Fruit fly (Drosophila melanogaster): Measurements from ENCODE around the gene CG11449.

Gene CG11449

DNA sequence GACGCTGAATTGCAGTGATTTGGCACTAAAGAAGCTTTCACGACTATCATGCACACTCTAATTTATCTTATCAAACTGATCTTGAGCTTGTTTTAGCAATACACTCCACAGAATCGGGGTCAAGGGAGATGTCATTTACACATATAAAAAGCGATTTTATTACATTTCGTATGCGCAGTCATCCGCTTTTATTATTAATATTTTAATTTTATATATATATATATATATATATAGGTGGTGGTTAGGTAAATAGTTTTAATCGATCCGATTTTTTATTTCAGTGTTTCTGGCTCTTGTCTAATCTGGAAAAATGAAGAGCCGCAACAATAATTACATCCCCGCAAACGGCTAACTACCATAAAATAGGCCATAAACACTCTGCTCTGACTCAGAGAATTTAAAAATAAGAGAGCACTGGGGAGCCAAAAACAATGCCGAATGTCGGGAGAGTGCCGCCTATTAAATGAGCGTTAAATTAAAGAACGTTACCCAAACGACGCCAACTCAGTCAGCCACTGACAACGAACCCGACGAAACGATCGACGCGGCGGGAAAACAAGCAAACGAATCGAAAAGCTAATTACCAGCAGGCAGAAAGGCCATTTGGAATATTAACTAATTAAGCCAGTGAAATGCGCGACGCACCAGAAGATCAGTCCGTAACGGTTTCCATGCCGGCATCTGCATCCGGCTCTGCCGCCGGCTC lies 17.6 kb downstream of the CG11449 start:
- TF ChIP-seq gl (tag; optimal IDR thresholded peaks at IDR 0.05) (no peak), CG14655 (GFP tag; optimal IDR thresholded peaks at IDR 0.05) (peak; percentile 21), CG4496 (GFP tag; IDR thresholded peaks at IDR 0.05) (0 out of 3 replicates have a peak, but pooled peaks have one; percentile 15)

DNA sequence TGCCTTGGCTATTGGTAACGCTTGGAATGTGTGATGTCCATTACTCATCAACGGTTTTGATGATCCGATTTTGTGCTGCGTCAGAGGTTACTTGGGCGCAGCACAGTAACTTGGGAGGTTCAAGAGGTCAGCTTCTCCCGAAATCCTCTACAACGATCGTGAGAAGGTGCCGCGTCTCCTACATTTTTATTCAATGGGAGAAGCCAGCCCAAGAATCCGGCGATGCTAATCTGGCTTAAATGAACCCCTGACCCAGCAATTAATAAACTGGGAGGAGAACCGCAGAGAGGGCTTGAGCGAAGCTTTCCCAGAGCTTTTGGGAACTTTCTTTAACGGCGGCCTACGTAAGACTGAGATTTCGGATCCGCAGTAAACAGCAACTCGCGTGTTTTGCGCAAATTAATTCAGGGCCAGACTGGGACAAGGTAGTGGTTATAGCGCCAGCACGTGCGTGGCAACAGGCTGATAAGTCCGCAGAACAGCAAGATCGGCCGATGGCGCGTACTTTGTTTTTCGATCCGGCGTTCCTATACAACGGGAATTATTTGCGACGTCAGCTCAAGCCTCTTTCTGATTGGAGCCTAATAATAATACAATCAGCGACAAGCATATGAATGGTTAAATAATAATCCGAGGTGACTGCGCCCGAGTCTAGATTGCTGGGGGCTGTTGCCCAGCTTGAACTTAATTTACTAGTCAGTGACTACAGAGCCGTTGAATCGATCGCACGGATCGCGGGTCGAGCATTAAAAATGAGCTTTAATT lies 20.1 kb downstream of the CG11449 start, which contains the start of gene CG11425:
CG11425 (plus strand) TSS at position 715 of the 765 bp plus-strand sequence.
- TF ChIP-seq Pif1A (GFP tag; optimal IDR thresholded peaks at IDR 0.05) = no peak
- no peak for TF ChIP-seq CG8159 (tag; optimal IDR thresholded peaks at IDR 0.05)
- no peak for TF ChIP-seq CG15710 (tag; optimal IDR thresholded peaks at IDR 0.05)
- TF ChIP-seq D1 (tag; optimal IDR thresholded peaks at IDR 0.05) = no peak
- TF ChIP-seq CG9948 (tag; optimal IDR thresholded peaks at IDR 0.05) = no peak
- TF ChIP-seq CG17806 (tag; optimal IDR thresholded peaks at IDR 0.05) = no peak
- no peak for TF ChIP-seq fd96Ca (GFP tag; IDR thresholded peaks at IDR 0.05)
- no peak for TF ChIP-seq CG12605 (GFP tag; IDR thresholded peaks at IDR 0.05)
- no peak for TF ChIP-seq gl (tag; optimal IDR thresholded peaks at IDR 0.05)

DNA sequence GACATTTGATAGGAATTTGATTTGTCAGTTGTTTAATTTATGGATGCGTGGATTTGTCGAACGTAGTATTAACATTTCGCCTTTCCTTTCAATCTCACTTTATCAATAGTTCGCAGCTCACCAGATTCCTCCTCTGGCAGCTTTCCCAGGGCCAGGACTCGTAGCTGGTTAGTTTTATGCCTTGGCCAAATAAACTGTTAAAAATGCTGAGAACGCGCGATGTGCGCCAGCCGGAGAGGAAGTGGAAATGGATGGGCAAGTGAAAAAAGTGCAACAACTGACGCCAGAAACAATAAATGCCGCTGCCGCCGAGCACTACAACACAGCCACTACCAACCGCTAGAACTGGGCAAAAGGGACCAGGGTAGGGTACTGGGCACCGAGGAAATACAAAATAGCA lies 29.3 kb downstream of the CG11449 start:
- TF ChIP-seq Ets98B (GFP tag; IDR thresholded peaks at IDR 0.05) = no peak

DNA sequence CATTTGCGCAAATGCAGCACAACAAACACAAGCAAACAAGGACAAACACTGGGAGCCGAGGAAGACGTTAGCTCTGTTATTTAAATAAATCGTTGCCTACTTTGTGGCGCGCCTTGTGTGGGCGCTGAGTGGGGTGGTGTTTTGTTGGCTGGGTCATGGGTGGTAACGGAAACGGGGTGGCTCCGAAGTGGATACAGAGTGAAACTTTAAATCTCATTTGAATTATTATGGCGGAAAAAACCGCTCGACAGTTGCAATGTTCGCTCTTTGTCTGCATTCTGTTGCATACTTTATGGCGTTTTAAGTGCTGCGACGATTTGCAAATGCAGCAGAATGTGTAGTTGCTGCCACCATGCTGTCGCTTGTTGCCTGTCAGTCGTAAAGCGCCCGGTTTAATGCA lies 43.4 kb downstream of the CG11449 start:
- no peak for TF ChIP-seq Snoo (tag; optimal IDR thresholded peaks at IDR 0.05)
- no peak for TF ChIP-seq CG9948 (tag; optimal IDR thresholded peaks at IDR 0.05)
- TF ChIP-seq Pif1A (GFP tag; optimal IDR thresholded peaks at IDR 0.05) = no peak
- no peak for TF ChIP-seq CG15710 (tag; optimal IDR thresholded peaks at IDR 0.05)
- TF ChIP-seq CG10348 (GFP tag; IDR thresholded peaks at IDR 0.05) = no peak
- TF ChIP-seq fd96Ca (GFP tag; IDR thresholded peaks at IDR 0.05) = no peak
- TF ChIP-seq CG13204 (GFP tag; optimal IDR thresholded peaks at IDR 0.05) = no peak
- TF ChIP-seq CG14655 (GFP tag; optimal IDR thresholded peaks at IDR 0.05) = no peak
- TF ChIP-seq gl (tag; optimal IDR thresholded peaks at IDR 0.05) = no peak
- TF ChIP-seq CG4496 (GFP tag; IDR thresholded peaks at IDR 0.05) = no peak
- no peak for TF ChIP-seq D1 (tag; optimal IDR thresholded peaks at IDR 0.05)
- TF ChIP-seq Pif1B (GFP tag; optimal IDR thresholded peaks at IDR 0.05) = no peak
- no peak for TF ChIP-seq EcR (GFP tag; optimal IDR thresholded peaks at IDR 0.05)
- TF ChIP-seq CG8159 (tag; optimal IDR thresholded peaks at IDR 0.05) = no peak
- TF ChIP-seq Ets98B (GFP tag; IDR thresholded peaks at IDR 0.05) = no peak
- TF ChIP-seq CG34367 (tag; optimal IDR thresholded peaks at IDR 0.05) = no peak
- no peak for TF ChIP-seq CG17806 (tag; optimal IDR thresholded peaks at IDR 0.05)
- TF ChIP-seq rn (GFP tag; IDR thresholded peaks at IDR 0.05) = no peak

DNA sequence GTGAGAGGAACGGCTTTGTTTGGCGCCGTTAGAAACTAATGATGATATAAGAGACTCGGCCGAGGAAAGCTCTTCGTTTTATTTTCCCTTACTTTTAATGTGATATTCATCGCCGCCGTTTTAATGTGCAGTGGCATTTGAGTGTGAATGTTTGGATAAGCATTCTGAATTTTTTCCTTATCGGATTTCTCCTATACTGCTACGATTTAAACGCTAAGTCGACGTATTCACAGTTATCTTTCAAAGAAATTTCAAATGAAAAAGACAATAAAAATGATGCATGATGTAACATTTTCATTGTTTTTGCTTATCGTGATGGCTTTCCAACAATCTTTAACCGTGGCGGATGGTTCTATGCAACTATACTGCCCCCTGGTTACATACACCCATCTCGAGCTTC lies 47.1 kb downstream of the CG11449 start, which contains the start of gene CG43312:
CG43312 (plus strand) TSS at position 301 of the 400 bp plus-strand sequence.
- TF ChIP-seq CG14655 (GFP tag; optimal IDR thresholded peaks at IDR 0.05) = no peak
- TF ChIP-seq rn (GFP tag; IDR thresholded peaks at IDR 0.05) = no peak
- TF ChIP-seq CG15710 (tag; optimal IDR thresholded peaks at IDR 0.05) = no peak
- TF ChIP-seq Pif1B (GFP tag; optimal IDR thresholded peaks at IDR 0.05) = no peak

DNA sequence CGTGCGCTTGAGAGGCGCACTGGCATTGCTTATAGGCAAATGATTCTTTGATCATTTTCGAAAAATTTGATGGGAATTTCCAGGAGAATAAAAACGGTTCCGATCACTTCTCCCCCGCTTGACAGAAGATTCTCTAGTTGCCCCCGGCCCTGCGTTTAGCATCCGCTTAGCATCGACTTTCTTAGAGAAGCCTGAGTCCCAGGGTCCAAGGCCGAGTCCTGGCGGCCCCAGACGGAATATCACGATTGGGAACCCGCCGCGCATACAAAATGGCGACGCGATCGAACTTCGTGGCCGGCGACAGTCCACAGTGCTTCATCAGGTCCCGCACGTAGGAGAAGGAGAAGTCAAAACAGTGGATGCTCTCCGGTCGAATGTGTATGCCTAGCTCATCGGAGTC lies 49.6 kb downstream of the CG11449 start, which contains the start of gene CG43331:
CG43331 (minus strand) TSS at position 101 of the 400 bp plus-strand sequence.
- TF ChIP-seq CG4496 (GFP tag; IDR thresholded peaks at IDR 0.05) (no peak), CG14655 (GFP tag; optimal IDR thresholded peaks at IDR 0.05) (no peak), fd96Ca (GFP tag; IDR thresholded peaks at IDR 0.05) (no peak), Ets98B (GFP tag; IDR thresholded peaks at IDR 0.05) (no peak), CG17806 (tag; optimal IDR thresholded peaks at IDR 0.05) (no peak), CG8159 (tag; optimal IDR thresholded peaks at IDR 0.05) (no peak), CG15710 (tag; optimal IDR thresholded peaks at IDR 0.05) (no peak), D1 (tag; optimal IDR thresholded peaks at IDR 0.05) (no peak), Pif1A (GFP tag; optimal IDR thresholded peaks at IDR 0.05) (no peak), CG8301 (tag; optimal IDR thresholded peaks at IDR 0.05) (no peak), Snoo (tag; optimal IDR thresholded peaks at IDR 0.05) (no peak), CG9948 (tag; optimal IDR thresholded peaks at IDR 0.05) (no peak), Pif1B (GFP tag; optimal IDR thresholded peaks at IDR 0.05) (no peak), CG12605 (GFP tag; IDR thresholded peaks at IDR 0.05) (no peak), CG13204 (GFP tag; optimal IDR thresholded peaks at IDR 0.05) (no peak)

DNA sequence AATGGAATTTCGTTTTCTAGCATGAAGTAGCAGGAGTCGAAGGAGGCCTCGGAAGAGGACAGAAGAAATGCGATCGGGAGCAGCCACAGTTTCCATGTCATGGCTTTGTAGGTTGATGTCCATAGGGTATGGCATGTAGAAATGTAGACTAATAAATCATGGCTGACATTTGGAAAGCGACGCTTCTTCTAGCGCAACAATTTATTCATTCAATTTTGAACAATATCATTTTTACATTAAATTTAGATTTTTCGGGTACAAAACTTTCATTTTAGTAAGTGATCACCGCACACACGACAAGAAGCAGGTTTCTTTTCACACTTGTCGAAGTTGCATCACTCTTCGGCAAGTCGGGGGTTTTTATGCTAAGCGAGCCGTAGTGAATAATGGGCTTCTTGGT lies 50.1 kb downstream of the CG11449 start, which contains the start of gene CG43330:
CG43330 (minus strand) TSS at position 101 of the 400 bp plus-strand sequence.
- TF ChIP-seq EcR (GFP tag; optimal IDR thresholded peaks at IDR 0.05) = no peak
- TF ChIP-seq fd96Ca (GFP tag; IDR thresholded peaks at IDR 0.05) = no peak
- TF ChIP-seq CG12605 (GFP tag; IDR thresholded peaks at IDR 0.05) = no peak

All from whole organism, pupa.